Worm (Caenorhabditis elegans): ENCODE results near the gene tomm-40.

Gene tomm-40

DNA sequence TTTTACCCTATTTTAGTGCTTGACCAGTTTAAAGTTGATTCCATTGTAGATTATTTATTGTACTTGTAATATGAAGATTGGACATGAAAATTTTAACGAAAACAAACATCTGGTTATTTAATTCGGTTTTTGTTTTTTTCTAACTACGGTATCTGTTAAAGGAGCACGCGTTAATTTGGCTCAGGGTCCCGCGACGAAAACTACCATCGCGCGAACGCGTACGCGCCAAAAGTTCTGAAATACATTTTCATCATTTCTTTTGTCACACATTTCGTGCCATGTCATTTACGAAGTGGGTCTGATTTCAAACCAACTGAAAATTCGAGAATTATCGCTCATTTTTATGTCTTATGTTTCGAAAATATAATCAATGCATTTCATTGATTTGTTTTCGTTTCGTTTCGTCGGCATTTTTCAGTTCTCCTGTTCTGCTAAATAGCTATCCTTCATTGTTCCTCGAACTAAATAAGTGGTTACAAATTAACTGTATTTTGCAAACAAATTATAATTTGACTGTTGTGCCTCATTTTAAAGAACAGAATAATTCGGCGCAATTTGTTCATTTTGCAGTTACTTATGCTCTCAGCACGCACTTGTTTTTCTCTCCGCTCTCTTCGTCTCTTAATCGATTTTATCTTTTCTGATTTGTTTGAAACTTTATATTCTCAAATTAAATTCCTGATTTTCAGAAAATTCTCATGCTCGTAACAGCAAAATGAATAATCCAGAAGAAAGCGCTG lies 39.5 kb downstream of the tomm-40 start, which contains the start of gene T21B10.3 (continued):
- TF ChIP-seq crh-2 (tag; optimal IDR thresholded peaks at IDR 0.05) (peak; percentile 12), nhr-10 (tag; optimal IDR thresholded peaks at IDR 0.05) (no peak), unc-62 (GFP tag; optimal IDR thresholded peaks at IDR 0.05) (no peak)

DNA sequence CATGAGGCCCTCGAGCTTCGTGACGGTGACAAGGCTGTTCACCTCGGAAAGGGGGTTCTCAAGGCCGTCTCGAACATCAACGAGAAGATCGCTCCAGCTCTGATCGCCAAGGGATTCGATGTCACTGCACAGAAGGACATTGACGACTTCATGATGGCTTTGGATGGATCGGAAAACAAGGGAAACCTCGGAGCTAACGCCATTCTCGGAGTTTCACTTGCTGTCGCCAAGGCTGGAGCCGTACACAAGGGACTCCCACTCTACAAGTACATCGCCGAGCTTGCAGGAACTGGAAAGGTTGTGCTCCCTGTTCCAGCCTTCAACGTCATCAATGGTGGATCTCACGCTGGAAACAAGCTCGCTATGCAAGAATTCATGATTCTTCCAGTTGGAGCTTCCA lies 41.0 kb downstream of the tomm-40 start:
- no peak for TF ChIP-seq skn-1 (tag; optimal IDR thresholded peaks at IDR 0.05)
- TF ChIP-seq gmeb-1 (tag; optimal IDR thresholded peaks at IDR 0.05) = no peak
- TF ChIP-seq sem-4 (tag; optimal IDR thresholded peaks at IDR 0.05) = no peak
- TF ChIP-seq mdl-1 (tag; optimal IDR thresholded peaks at IDR 0.05) = no peak
- TF ChIP-seq unc-55 (GFP tag; optimal IDR thresholded peaks at IDR 0.05) = no peak
- no peak for TF ChIP-seq nhr-6 (tag; optimal IDR thresholded peaks at IDR 0.05)
- no peak for TF ChIP-seq lin-13 (GFP tag; optimal IDR thresholded peaks at IDR 0.05)
- TF ChIP-seq snpc-4 (tag; optimal IDR thresholded peaks at IDR 0.05) = no peak
- TF ChIP-seq nhr-23 (tag; optimal IDR thresholded peaks at IDR 0.05) = no peak
- TF ChIP-seq mab-5 (tag; optimal IDR thresholded peaks at IDR 0.05) = no peak

DNA sequence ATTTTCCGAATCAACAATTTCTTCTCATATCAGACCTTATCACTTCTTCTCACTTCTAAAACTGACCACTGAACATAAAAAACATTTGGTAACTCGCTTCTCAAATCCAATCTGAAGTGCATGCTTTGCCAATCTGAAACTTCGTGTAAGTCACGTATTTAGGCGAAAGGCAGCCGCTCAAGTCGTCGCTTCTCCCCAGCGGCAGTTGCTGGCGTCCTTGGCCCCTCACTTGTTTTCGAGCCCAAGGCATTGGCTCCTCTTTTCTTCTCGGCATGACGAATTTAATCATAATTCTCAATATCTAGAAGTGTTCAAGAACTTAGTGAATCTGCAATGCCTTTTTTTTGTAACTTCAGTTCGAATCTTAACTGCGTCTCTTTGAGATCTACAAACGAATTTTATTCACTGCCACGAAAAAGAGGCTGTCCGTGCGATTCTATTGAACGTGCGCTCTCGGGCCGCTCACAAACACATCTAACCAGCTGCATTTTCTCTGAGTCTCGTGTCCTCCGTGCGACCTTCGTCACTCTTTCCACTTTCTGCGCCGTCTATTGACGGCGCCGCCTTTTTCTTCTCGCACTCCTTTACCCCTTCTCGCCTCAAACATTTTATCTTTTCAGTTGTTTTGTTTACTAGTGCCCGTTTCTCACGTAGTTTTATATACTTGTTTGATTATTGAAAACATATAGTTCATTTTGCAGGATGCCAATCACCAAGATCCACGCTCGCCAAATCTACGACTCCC lies 41.8 kb downstream of the tomm-40 start:
- TF ChIP-seq ama-1 (optimal IDR thresholded peaks at IDR 0.05) = peak; percentile 71
- TF ChIP-seq F13H6.1 (tag; optimal IDR thresholded peaks at IDR 0.05) = peak; percentile 45
- peak; percentile 28 for TF ChIP-seq fos-1 (tag; optimal IDR thresholded peaks at IDR 0.05)
- peak; percentile 10 for TF ChIP-seq nhr-129 (tag; optimal IDR thresholded peaks at IDR 0.05)
- no peak for TF ChIP-seq nhr-6 (tag; optimal IDR thresholded peaks at IDR 0.05)
- TF ChIP-seq peb-1 (tag; optimal IDR thresholded peaks at IDR 0.05) = no peak
- TF ChIP-seq C34F6.9 (tag; optimal IDR thresholded peaks at IDR 0.05) = peak; percentile 10
- no peak for TF ChIP-seq unc-62 (GFP tag; optimal IDR thresholded peaks at IDR 0.05)
- no peak for TF ChIP-seq blmp-1 (tag; optimal IDR thresholded peaks at IDR 0.05; ENCODE audit: insufficient read depth)
- no peak for TF ChIP-seq aly-2 (tag; optimal IDR thresholded peaks at IDR 0.05)
- TF ChIP-seq lsy-2 (tag; optimal IDR thresholded peaks at IDR 0.05) = peak in 1 of 2 experiments; percentile 20
- TF ChIP-seq lin-11 (tag; optimal IDR thresholded peaks at IDR 0.05) = no peak
- no peak for TF ChIP-seq ztf-4 (tag; optimal IDR thresholded peaks at IDR 0.05)
- TF ChIP-seq sma-9 (GFP tag; optimal IDR thresholded peaks at IDR 0.05) = no peak
- no peak for TF ChIP-seq sma-9 (tag; optimal IDR thresholded peaks at IDR 0.05)
- TF ChIP-seq crh-2 (tag; optimal IDR thresholded peaks at IDR 0.05) = peak; percentile 47

DNA sequence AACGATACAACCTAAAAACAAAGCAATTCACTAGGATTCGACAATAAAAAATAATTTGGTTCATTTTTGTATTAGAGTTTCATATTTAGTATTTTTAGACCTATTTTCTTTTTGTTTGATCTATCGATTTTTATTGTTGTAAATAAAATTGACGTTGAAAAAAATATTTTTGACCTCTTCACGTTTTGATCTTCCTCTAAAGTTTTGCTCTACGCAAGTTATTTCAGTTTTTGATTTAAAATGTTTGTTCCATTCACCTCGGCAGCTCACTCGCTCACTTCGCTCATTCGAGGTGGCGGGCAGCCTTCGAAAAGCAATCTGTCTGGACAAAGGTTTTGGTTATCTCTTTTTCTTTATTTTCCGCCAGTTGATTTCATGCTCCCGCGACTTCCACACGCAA lies 42.6 kb downstream of the tomm-40 start, which contains the start of gene enol-1:
enol-1 (plus strand) TSS at position 235 of the 400 bp plus-strand sequence.
- TF ChIP-seq sma-3 (GFP tag; optimal IDR thresholded peaks at IDR 0.05) (no peak), dmd-4 (tag; optimal IDR thresholded peaks at IDR 0.05) (no peak), nhr-10 (tag; optimal IDR thresholded peaks at IDR 0.05) (no peak), egl-27 (tag; optimal IDR thresholded peaks at IDR 0.05) (no peak), mbf-1 (tag; optimal IDR thresholded peaks at IDR 0.05) (no peak), ama-1 (optimal IDR thresholded peaks at IDR 0.05) (no peak), nhr-77 (tag; optimal IDR thresholded peaks at IDR 0.05) (no peak), alr-1 (tag; optimal IDR thresholded peaks at IDR 0.05) (no peak), nhr-12 (tag; optimal IDR thresholded peaks at IDR 0.05) (no peak), sem-4 (tag; optimal IDR thresholded peaks at IDR 0.05) (no peak), Y55F3AM.14 (GFP tag; optimal IDR thresholded peaks at IDR 0.05) (no peak), ZK546.5 (tag; optimal IDR thresholded peaks at IDR 0.05) (no peak), lin-39 (tag; optimal IDR thresholded peaks at IDR 0.05) (no peak), C34F6.9 (tag; optimal IDR thresholded peaks at IDR 0.05) (no peak), blmp-1 (tag; optimal IDR thresholded peaks at IDR 0.05; ENCODE audit: insufficient read depth) (no peak), R02D3.7 (tag; optimal IDR thresholded peaks at IDR 0.05) (no peak), elt-3 (tag; optimal IDR thresholded peaks at IDR 0.05) (no peak), nhr-21 (tag; optimal IDR thresholded peaks at IDR 0.05) (no peak)

Measured in whole organism, L2 larva.